Worm (Caenorhabditis elegans): Measurements from ENCODE around the gene nmgp-1.

The nmgp-1 gene

ce11 chrII:6244171-6244570 is 16.5 kb upstream of the nmgp-1 start, which contains the start of gene tat-4 (continued):
- TF ChIP-seq lin-1 (GFP tag; IDR thresholded peaks at IDR 0.05) (no peak), T20F7.1 (GFP tag; optimal IDR thresholded peaks at IDR 0.05) (no peak)

ce11 chrII:6245199-6245702 is 15.4 kb upstream of the nmgp-1 start, which contains the start of gene blos-4:
blos-4 (plus strand) TSS chrII:6245249.
- TF ChIP-seq F10B5.3 (tag; optimal IDR thresholded peaks at IDR 0.05) (no peak), dpl-1 (GFP tag; optimal IDR thresholded peaks at IDR 0.05) (peak; percentile 58)

- TF ChIP-seq egl-43 (GFP tag; IDR thresholded peaks at IDR 0.05) (no peak), nhr-77 (tag; optimal IDR thresholded peaks at IDR 0.05) (no peak), hmg-1.1 (GFP tag; IDR thresholded peaks at IDR 0.05) (no peak), ces-1 (GFP tag; optimal IDR thresholded peaks at IDR 0.05) (no peak), unc-130 (GFP tag; optimal IDR thresholded peaks at IDR 0.05) (no peak), unc-39 (tag; optimal IDR thresholded peaks at IDR 0.05) (no peak), spr-1 (tag; optimal IDR thresholded peaks at IDR 0.05) (no peak), zip-2 (tag; optimal IDR thresholded peaks at IDR 0.05) (no peak), dmd-8 (GFP tag; IDR thresholded peaks at IDR 0.05) (no peak)
Observed at ce11 chrII:6246054-6246453, 14.6 kb upstream of the nmgp-1 start, which contains the start of gene lelo-1. lelo-1 (plus strand) TSS chrII:6246354.

ce11 chrII:6247011-6247410 is 13.6 kb upstream of the nmgp-1 start, which contains the start of gene T24H7.2:
T24H7.2 (plus strand) TSS chrII:6247311.
- TF ChIP-seq lin-1 (GFP tag; IDR thresholded peaks at IDR 0.05) (no peak), zip-2 (tag; optimal IDR thresholded peaks at IDR 0.05) (no peak), gei-8 (GFP tag; optimal IDR thresholded peaks at IDR 0.05) (no peak), lin-38 (GFP tag; IDR thresholded peaks at IDR 0.05) (no peak), daf-16 (GFP tag; optimal IDR thresholded peaks at IDR 0.05) (no peak), daf-16 (tag; optimal IDR thresholded peaks at IDR 0.05) (no peak), unc-130 (GFP tag; optimal IDR thresholded peaks at IDR 0.05) (no peak), F44E2.7 (GFP tag; IDR thresholded peaks at IDR 0.05) (no peak), ceh-44 (GFP tag; IDR thresholded peaks at IDR 0.05) (no peak)

DNA sequence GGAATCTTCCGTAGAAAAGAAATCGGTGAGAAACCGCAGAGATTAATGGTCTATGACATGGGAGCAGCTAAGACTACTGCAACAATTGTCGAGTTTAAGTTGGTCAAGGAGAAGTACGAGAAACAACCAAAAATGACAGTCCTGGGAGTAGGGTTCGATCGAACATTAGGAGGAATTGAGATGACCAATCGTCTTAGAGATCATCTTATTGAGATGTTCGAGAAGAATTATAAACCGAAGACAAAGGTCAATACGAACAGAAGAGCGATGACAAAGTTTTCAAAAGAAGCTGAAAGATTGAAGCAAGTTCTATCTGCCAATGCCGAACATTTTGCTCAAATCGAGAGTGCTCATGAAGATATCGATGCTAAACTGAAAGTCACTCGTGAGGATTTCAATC is 12.6 kb upstream of the nmgp-1 start:
- TF ChIP-seq ceh-20 (GFP tag; IDR thresholded peaks at IDR 0.05) = no peak
- no peak for TF ChIP-seq spr-1 (tag; optimal IDR thresholded peaks at IDR 0.05)
- peak in 1 of 2 experiments; percentile 92 for TF ChIP-seq unc-62 (GFP tag; optimal IDR thresholded peaks at IDR 0.05 in 1 of 2)
- no peak for TF ChIP-seq unc-62 (tag; optimal IDR thresholded peaks at IDR 0.05)
- TF ChIP-seq T26A8.4 (GFP tag; IDR thresholded peaks at IDR 0.05) = no peak

DNA sequence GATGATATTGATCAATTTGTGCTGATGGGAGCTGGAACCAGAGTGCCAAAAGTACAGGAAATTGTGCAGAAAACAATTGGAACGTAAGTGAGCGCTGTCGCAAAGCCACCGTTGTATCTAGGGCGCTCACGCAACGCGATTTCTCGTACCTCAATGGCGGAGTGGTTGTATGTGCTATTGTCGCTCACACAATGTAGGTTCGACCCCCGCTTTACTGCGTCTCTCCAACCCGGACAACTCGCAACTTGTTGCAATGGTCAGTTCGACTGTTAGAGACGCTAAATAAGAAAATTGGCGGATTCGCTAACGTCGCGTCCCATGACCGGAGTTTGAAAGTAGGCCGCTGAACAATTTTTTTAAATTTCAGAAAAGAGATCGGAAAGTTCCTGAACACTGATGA is 12.2 kb upstream of the nmgp-1 start:
- TF ChIP-seq madf-5 (GFP tag; IDR thresholded peaks at IDR 0.05) (peak in 1 of 2 experiments; percentile 69; a peak in 1 of 4 replicates), nhr-102 (tag; optimal IDR thresholded peaks at IDR 0.05) (no peak), mep-1 (tag; optimal IDR thresholded peaks at IDR 0.05) (peak; percentile 51), nhr-6 (tag; optimal IDR thresholded peaks at IDR 0.05) (peak; percentile 72), unc-62 (GFP tag; optimal IDR thresholded peaks at IDR 0.05 in 1 of 2) (no peak), unc-62 (tag; optimal IDR thresholded peaks at IDR 0.05) (no peak), spr-3 (GFP tag; optimal IDR thresholded peaks at IDR 0.05) (peak; percentile 9), F26F4.8 (GFP tag; conservative IDR thresholded peaks at IDR 0.05) (no peak; the same call in 1 of the 2 replicates), ceh-32 (tag; optimal IDR thresholded peaks at IDR 0.05; ENCODE audit: poor library complexity) (no peak), lin-15B (tag; optimal IDR thresholded peaks at IDR 0.05) (no peak), ceh-44 (GFP tag; IDR thresholded peaks at IDR 0.05) (no peak), nhr-76 (tag; optimal IDR thresholded peaks at IDR 0.05) (no peak), F37D6.2 (tag; optimal IDR thresholded peaks at IDR 0.05) (no peak), snpc-4 (tag; optimal IDR thresholded peaks at IDR 0.05) (no peak), dmd-6 (GFP tag; IDR thresholded peaks at IDR 0.05) (peak; percentile 38; the same call in 1 of the 2 replicates), php-3 (GFP tag; IDR thresholded peaks at IDR 0.05) (peak; percentile 67; the same call in 1 of the 2 replicates), nhr-25 (tag; optimal IDR thresholded peaks at IDR 0.05; ENCODE audit: borderline replicate concordance, insufficient read depth) (no peak), ztf-11 (tag; optimal IDR thresholded peaks at IDR 0.05) (no peak), dpl-1 (GFP tag; optimal IDR thresholded peaks at IDR 0.05) (peak; percentile 40), zag-1 (tag; optimal IDR thresholded peaks at IDR 0.05) (no peak), dve-1 (tag; optimal IDR thresholded peaks at IDR 0.05; ENCODE audit: insufficient read depth) (peak; percentile 70), set-16 (GFP tag; IDR thresholded peaks at IDR 0.05) (peak; percentile 11; the same call in 1 of the 2 replicates), F44E2.7 (GFP tag; IDR thresholded peaks at IDR 0.05) (no peak), unc-130 (GFP tag; optimal IDR thresholded peaks at IDR 0.05) (peak; percentile 13), dmd-8 (GFP tag; IDR thresholded peaks at IDR 0.05) (peak; percentile 78)

Measured in whole organism, L4 larva.